Fruit fly (Drosophila melanogaster) whole organism, embryonic: ENCODE data around the gene CG4338.

Experiments used
- CG1024 ChIP-seq: fragments of 200-800 bp; sonication (Bioruptor generic); IDR thresholded peaks from 2 replicates; pipeline ENCODE4 v1.3.6; 2022; ENCODE audit warnings: missing biosample characterization, missing genetic modification characterization
- CG10274 ChIP-seq: fragments of 200-800 bp; sonication (Bioruptor generic); optimal IDR thresholded peaks from 3 replicates; lab custom pipeline; 2017; ENCODE audit warnings: missing biosample characterization, mild to moderate bottlenecking, missing genetic modification characterization
- CG10366 ChIP-seq: fragments of 200-800 bp; sonication (Bioruptor generic); IDR thresholded peaks from 2 replicates; pipeline ENCODE4 v1.3.6; 2022; ENCODE audit warnings: missing biosample characterization, missing genetic modification characterization
- CG11247 ChIP-seq: fragments of 200-800 bp; sonication (Bioruptor generic); IDR thresholded peaks from 2 replicates; pipeline ENCODE4 v1.3.6; 2022; ENCODE audit warnings: missing biosample characterization, missing genetic modification characterization
- CG11398 ChIP-seq: fragments of 200-800 bp; sonication (Bioruptor generic); optimal IDR thresholded peaks from 2 replicates; lab custom pipeline; 2016; ENCODE audit warnings: missing biosample characterization, missing genetic modification characterization
- CG11560 ChIP-seq: fragments of 200-800 bp; sonication (Bioruptor generic); IDR thresholded peaks from 3 replicates; pipeline ENCODE4 v1.3.6; 2022; ENCODE audit warnings: missing biosample characterization, missing genetic modification characterization
- CG11695 ChIP-seq: fragments of 200-800 bp; sonication (Bioruptor generic); IDR thresholded peaks from 3 replicates; pipeline ENCODE4 v1.3.6; 2022; ENCODE audit warnings: missing biosample characterization, missing genetic modification characterization
- CG12219 ChIP-seq: fragments of 200-800 bp; sonication (Bioruptor generic); optimal IDR thresholded peaks from 3 replicates; lab custom pipeline; 2018; ENCODE audit warnings: missing biosample characterization, mild to moderate bottlenecking, missing genetic modification characterization
- CG13894 ChIP-seq: fragments of 200-800 bp; sonication (Bioruptor generic); optimal IDR thresholded peaks from 3 replicates; lab custom pipeline; 2018; ENCODE audit warnings: missing biosample characterization, mild to moderate bottlenecking, missing genetic modification characterization, moderate library complexity
- CG15011 ChIP-seq: fragments of 200-800 bp; sonication (Bioruptor generic); optimal IDR thresholded peaks from 3 replicates; lab custom pipeline; 2018; ENCODE audit warnings: missing biosample characterization, mild to moderate bottlenecking, missing genetic modification characterization
- CG15479 ChIP-seq: fragments of 200-800 bp; sonication (Bioruptor generic); optimal IDR thresholded peaks from 3 replicates; lab custom pipeline; 2019; ENCODE audit warnings: missing biosample characterization, mild to moderate bottlenecking, missing genetic modification characterization, moderate library complexity
- CG1602 ChIP-seq: fragments of 200-800 bp; sonication (Bioruptor generic); optimal IDR thresholded peaks from 3 replicates; lab custom pipeline; 2016; ENCODE audit warnings: missing biosample characterization, missing genetic modification characterization
- CG17385 ChIP-seq: fragments of 200-800 bp; sonication (Bioruptor generic); optimal IDR thresholded peaks from 3 replicates; lab custom pipeline; 2018; ENCODE audit warnings: missing biosample characterization, mild to moderate bottlenecking, missing genetic modification characterization
- CG17802 ChIP-seq: fragments of 200-800 bp; sonication (Bioruptor generic); optimal IDR thresholded peaks from 2 replicates; lab custom pipeline; 2018; ENCODE audit warnings: missing biosample characterization, mild to moderate bottlenecking, missing genetic modification characterization, moderate library complexity
- CG18599 ChIP-seq: fragments of 200-800 bp; sonication (Bioruptor generic); optimal IDR thresholded peaks from 3 replicates; lab custom pipeline; 2017; ENCODE audit warnings: missing biosample characterization, missing genetic modification characterization, mild to moderate bottlenecking, moderate library complexity, missing genetic modification reagents
- CG2678 ChIP-seq: fragments of 200-800 bp; sonication (Bioruptor generic); optimal IDR thresholded peaks from 3 replicates; lab custom pipeline; 2019; ENCODE audit warnings: missing biosample characterization, mild to moderate bottlenecking, missing genetic modification characterization, moderate library complexity
- CG3163 ChIP-seq: fragments of 200-800 bp; sonication (Bioruptor generic); optimal IDR thresholded peaks from 3 replicates; lab custom pipeline; 2016; ENCODE audit warnings: missing biosample characterization, missing genetic modification characterization
- CG32772 ChIP-seq: fragments of 200-800 bp; sonication (Bioruptor generic); IDR thresholded peaks from 2 replicates; pipeline ENCODE4 v1.3.6; 2022; ENCODE audit warnings: missing biosample characterization, missing genetic modification characterization
- CG3995 ChIP-seq: fragments of 200-800 bp; sonication (Bioruptor generic); optimal IDR thresholded peaks from 3 replicates; lab custom pipeline; 2016; ENCODE audit warnings: missing biosample characterization, missing genetic modification characterization
- CG4617 ChIP-seq: fragments of 200-800 bp; sonication (Bioruptor generic); optimal IDR thresholded peaks from 3 replicates; lab custom pipeline; 2016; ENCODE audit warnings: missing biosample characterization, missing genetic modification characterization, borderline replicate concordance
- CG4730 ChIP-seq: fragments of 200-800 bp; sonication (Bioruptor generic); IDR thresholded peaks from 2 replicates; pipeline ENCODE4 v1.3.6; 2022; ENCODE audit warnings: missing biosample characterization, missing genetic modification characterization
- CG6813 ChIP-seq: fragments of 200-800 bp; sonication (Bioruptor generic); optimal IDR thresholded peaks from 2 replicates; lab custom pipeline; 2017; ENCODE audit warnings: missing biosample characterization, missing genetic modification characterization, mild to moderate bottlenecking, moderate library complexity, missing genetic modification reagents
- CG7963 ChIP-seq: fragments of 200-800 bp; sonication (Bioruptor generic); IDR thresholded peaks from 3 replicates; pipeline ENCODE4 v1.3.6; 2022; ENCODE audit warnings: missing biosample characterization, missing genetic modification characterization; ENCODE audit not compliant: partially characterized antibody
- CG9932 ChIP-seq: fragments of 200-800 bp; sonication (Bioruptor generic); IDR thresholded peaks from 2 replicates; pipeline ENCODE4 v1.3.6; 2022; ENCODE audit warnings: missing biosample characterization, missing genetic modification characterization
- D19A ChIP-seq: fragments of 200-800 bp; optimal IDR thresholded peaks from 3 replicates; lab custom pipeline; 2019; ENCODE audit warnings: missing biosample characterization, mild to moderate bottlenecking, missing genetic modification characterization, moderate library complexity
- D19B ChIP-seq: fragments of 200-800 bp; sonication (Bioruptor generic); optimal IDR thresholded peaks from 2 replicates; lab custom pipeline; 2017; ENCODE audit warnings: missing biosample characterization, mild to moderate bottlenecking, missing genetic modification characterization
- Dip3 ChIP-seq: fragments of 200-800 bp; sonication (Bioruptor generic); optimal IDR thresholded peaks from 3 replicates; lab custom pipeline; 2016; ENCODE audit warnings: missing biosample characterization, missing genetic modification characterization
- H2.0 ChIP-seq: fragments of 200-800 bp; sonication (Bioruptor generic); IDR thresholded peaks from 2 replicates; pipeline ENCODE4 v1.3.6; 2022; ENCODE audit warnings: missing biosample characterization, missing genetic modification characterization
- HLHmδ ChIP-seq: fragments of 200-800 bp; sonication (Bioruptor generic); optimal IDR thresholded peaks from 2 replicates; lab custom pipeline; 2018; ENCODE audit warnings: missing biosample characterization, mild to moderate bottlenecking, missing genetic modification characterization, moderate library complexity
- MBD-R2 ChIP-seq: fragments of 200-800 bp; sonication (Bioruptor generic); IDR thresholded peaks from 2 replicates; pipeline ENCODE4 v1.3.6; 2022; ENCODE audit warnings: missing biosample characterization, missing genetic modification characterization
- Max ChIP-seq: fragments of 200-800 bp; sonication (Bioruptor generic); optimal IDR thresholded peaks from 2 replicates; lab custom pipeline; 2016; ENCODE audit warnings: missing biosample characterization, mild to moderate bottlenecking, missing genetic modification characterization
- Poxn ChIP-seq: fragments of 200-800 bp; sonication (Bioruptor generic); IDR thresholded peaks from 2 replicates; pipeline ENCODE4 v1.3.6; 2022; ENCODE audit warnings: missing biosample characterization, missing genetic modification characterization
- Xrp1 ChIP-seq: fragments of 200-800 bp; sonication (Bioruptor generic); IDR thresholded peaks from 2 replicates; pipeline ENCODE4 v1.3.6; 2022; ENCODE audit warnings: missing biosample characterization, missing genetic modification characterization
- ato ChIP-seq: fragments of 200-800 bp; sonication (Bioruptor generic); IDR thresholded peaks from 2 replicates; pipeline ENCODE4 v1.3.6; 2022; ENCODE audit warnings: missing biosample characterization, missing genetic modification characterization; ENCODE audit not compliant: partially characterized antibody
- cas ChIP-seq: fragments of 200-800 bp; sonication (Bioruptor generic); IDR thresholded peaks from 2 replicates; pipeline ENCODE4 v1.3.6; 2022; ENCODE audit warnings: missing biosample characterization, missing genetic modification characterization
- chm ChIP-seq: fragments of 200-800 bp; sonication (Bioruptor generic); IDR thresholded peaks from 2 replicates; pipeline ENCODE4 v1.3.6; 2022; ENCODE audit warnings: missing biosample characterization, missing genetic modification characterization
- cwo ChIP-seq: fragments of 200-800 bp; sonication (Bioruptor generic); optimal IDR thresholded peaks from 3 replicates; lab custom pipeline; 2017; ENCODE audit warnings: missing biosample characterization, missing genetic modification characterization, mild to moderate bottlenecking, moderate library complexity, missing genetic modification reagents
- hbn ChIP-seq: fragments of 200-800 bp; sonication (Bioruptor generic); IDR thresholded peaks from 2 replicates; pipeline ENCODE4 v1.3.6; 2022; ENCODE audit warnings: missing biosample characterization, missing genetic modification characterization; ENCODE audit not compliant: partially characterized antibody
- her ChIP-seq: fragments of 200-800 bp; sonication (Bioruptor generic); optimal IDR thresholded peaks from 2 replicates; lab custom pipeline; 2016; ENCODE audit warnings: missing biosample characterization, missing genetic modification characterization
- ind ChIP-seq: fragments of 200-800 bp; sonication (Bioruptor generic); optimal IDR thresholded peaks from 3 replicates; lab custom pipeline; 2016; ENCODE audit warnings: missing biosample characterization, missing genetic modification characterization
- jing ChIP-seq: fragments of 200-800 bp; sonication (Bioruptor generic); optimal IDR thresholded peaks from 2 replicates; lab custom pipeline; 2018; ENCODE audit warnings: missing biosample characterization, mild to moderate bottlenecking, missing genetic modification characterization
- lilli ChIP-seq: fragments of 200-800 bp; sonication (Bioruptor generic); optimal IDR thresholded peaks from 3 replicates; lab custom pipeline; 2016; ENCODE audit warnings: missing biosample characterization, missing genetic modification characterization
- odd ChIP-seq: fragments of 200-800 bp; sonication (Bioruptor generic); optimal IDR thresholded peaks from 2 replicates; lab custom pipeline; 2017; ENCODE audit warnings: missing biosample characterization, mild to moderate bottlenecking, missing genetic modification characterization
- p53 ChIP-seq: fragments of 200-800 bp; sonication (Bioruptor generic); optimal IDR thresholded peaks from 2 replicates; lab custom pipeline; 2016; ENCODE audit warnings: missing biosample characterization, missing genetic modification characterization
- slbo ChIP-seq: fragments of 200-800 bp; sonication (Bioruptor generic); IDR thresholded peaks from 2 replicates; pipeline ENCODE4 v1.3.6; 2022; ENCODE audit warnings: missing biosample characterization, missing genetic modification characterization
- sob ChIP-seq: fragments of 200-800 bp; sonication (Bioruptor generic); IDR thresholded peaks from 2 replicates; pipeline ENCODE4 v1.3.6; 2022; ENCODE audit warnings: missing biosample characterization, missing genetic modification characterization
- trem ChIP-seq: fragments of 200-800 bp; optimal IDR thresholded peaks from 3 replicates; lab custom pipeline; 2019; ENCODE audit warnings: missing biosample characterization, mild to moderate bottlenecking, missing genetic modification characterization, moderate library complexity
- usp ChIP-seq: fragments of >200 bp; optimal IDR thresholded peaks from 2 replicates; lab custom pipeline; 2017; ENCODE audit warnings: missing biosample characterization, missing genetic modification characterization
- zen ChIP-seq: fragments of 200-800 bp; sonication (Bioruptor generic); optimal IDR thresholded peaks from 3 replicates; lab custom pipeline; 2018; ENCODE audit warnings: missing biosample characterization, mild to moderate bottlenecking, missing genetic modification characterization, moderate library complexity

The CG4338 gene

DNA sequence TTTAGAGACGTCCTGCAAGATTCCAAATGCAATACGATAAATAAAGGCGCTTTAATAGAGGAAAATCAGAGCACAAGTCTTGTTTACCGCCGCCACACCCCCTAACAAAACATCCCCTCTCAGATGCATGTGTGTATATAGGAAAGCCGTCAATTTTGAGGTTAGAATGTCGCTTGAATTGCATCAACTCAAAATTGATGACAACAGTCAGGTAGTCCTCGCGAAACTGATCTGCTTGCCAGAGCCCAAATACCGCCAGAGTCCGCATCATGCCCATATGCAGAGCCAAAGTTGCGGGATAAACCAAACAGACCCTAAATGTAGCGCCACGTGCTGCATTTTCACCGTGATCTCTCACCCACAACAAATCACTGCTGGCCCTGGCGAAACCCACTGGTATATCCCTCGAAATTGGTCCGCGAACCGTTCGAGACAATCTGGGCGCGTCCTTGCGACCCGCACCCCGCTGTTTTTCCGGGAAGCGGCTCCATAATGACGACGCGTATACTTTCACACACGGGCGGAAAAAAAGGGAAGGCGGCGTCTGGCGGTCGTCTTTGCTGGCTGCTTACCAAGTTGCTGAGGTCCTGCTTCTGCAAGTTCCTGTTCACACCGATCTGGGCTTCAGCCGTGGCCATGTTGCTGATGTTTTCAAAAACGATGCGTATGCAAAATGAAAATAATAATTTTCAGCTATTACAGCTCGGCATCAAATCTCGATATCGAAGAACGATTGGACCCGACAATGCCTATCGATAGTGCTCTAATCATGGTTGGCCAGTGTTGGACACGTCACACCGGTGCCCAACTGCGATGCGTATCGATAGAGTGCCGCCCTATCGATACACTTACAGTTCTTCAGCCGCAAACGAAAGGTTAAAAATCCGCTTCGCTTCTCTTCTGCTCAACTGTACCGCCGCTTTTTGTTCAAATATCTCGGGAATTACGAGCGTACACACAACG lies 12.3 kb upstream of the CG4338 start, which contains the start of the genes eIF2gamma and Set (continued):
- TF ChIP-seq cwo (GFP tag; lab: Kevin White, UChicago), result no peak
- no peak for TF ChIP-seq CG13894
- TF ChIP-seq CG3995, result peak; percentile 78
- TF ChIP-seq ind (GFP tag; lab: Kevin White, UChicago), result no peak
- no peak for TF ChIP-seq jing (GFP tag; lab: Kevin White, UChicago)
- TF ChIP-seq Xrp1, result no peak
- TF ChIP-seq CG1024 (GFP tag; lab: Robert Waterston, UW), result peak; percentile 39; the same call in 1 of the 2 replicates
- TF ChIP-seq H2.0, result no peak
- TF ChIP-seq hbn (GFP tag; lab: Robert Waterston, UW), result peak; percentile 97
- TF ChIP-seq usp (GFP tag; lab: Kevin White, UChicago), result no peak
- TF ChIP-seq CG10366 (GFP tag; lab: Robert Waterston, UW), result 0 out of 2 replicates have a peak, but pooled peaks have one; percentile 28
- no peak for TF ChIP-seq CG2678
- TF ChIP-seq slbo, result peak; percentile 72
- peak; percentile 28 for TF ChIP-seq her (GFP tag; lab: Kevin White, UChicago)
- TF ChIP-seq p53 (GFP tag; lab: Kevin White, UChicago), result peak; percentile 5
- TF ChIP-seq CG18599 (GFP tag; lab: Kevin White, UChicago), result no peak
- TF ChIP-seq zen, result peak; percentile 56
- peak; percentile 9 for TF ChIP-seq CG3163 (GFP tag; lab: Kevin White, UChicago)
- no peak for TF ChIP-seq CG10274 (GFP tag; lab: Kevin White, UChicago)
- no peak for TF ChIP-seq CG32772 (GFP tag; lab: Robert Waterston, UW)
- peak; percentile 87 for TF ChIP-seq CG9932
- TF ChIP-seq ato, result peak; percentile 99
- TF ChIP-seq CG15479, result peak; percentile 36
- TF ChIP-seq CG11560 (tag; lab: Robert Waterston, UW), result no peak
- no peak for TF ChIP-seq CG11398
- TF ChIP-seq D19A (tag; lab: Kevin White, UChicago), result no peak
- no peak for TF ChIP-seq CG17385
- TF ChIP-seq chm (GFP tag; lab: Robert Waterston, UW), result peak; percentile 78
- no peak for TF ChIP-seq CG11695
- peak; percentile 63 for TF ChIP-seq lilli (GFP tag; lab: Kevin White, UChicago)
- TF ChIP-seq trem (tag; lab: Kevin White, UChicago), result peak; percentile 74
- TF ChIP-seq Dip3 (GFP tag; lab: Kevin White, UChicago), result peak; percentile 59
- TF ChIP-seq CG4617 (GFP tag; lab: Kevin White, UChicago), result peak; percentile 57
- TF ChIP-seq odd (GFP tag; lab: Kevin White, UChicago), result no peak
- TF ChIP-seq CG12219 (GFP tag; lab: Kevin White, UChicago), result no peak
- peak; percentile 88 for TF ChIP-seq MBD-R2 (GFP tag; lab: Robert Waterston, UW)
- no peak for TF ChIP-seq CG4730 (GFP tag; lab: Robert Waterston, UW)
- TF ChIP-seq D19B (GFP tag; lab: Kevin White, UChicago), result no peak
- TF ChIP-seq HLHmδ (GFP tag; lab: Kevin White, UChicago), result peak; percentile 51
- TF ChIP-seq CG17802 (tag; lab: Kevin White, UChicago), result peak; percentile 24
- TF ChIP-seq Poxn (GFP tag; lab: Robert Waterston, UW), result no peak
- TF ChIP-seq CG15011 (GFP tag; lab: Kevin White, UChicago), result no peak
- no peak for TF ChIP-seq CG11247 (GFP tag; lab: Robert Waterston, UW)
- no peak for TF ChIP-seq CG6813 (GFP tag; lab: Kevin White, UChicago)
- peak; percentile 98 for TF ChIP-seq CG7963 (GFP tag; lab: Robert Waterston, UW)
- TF ChIP-seq Max (GFP tag; lab: Kevin White, UChicago), result peak; percentile 60
- TF ChIP-seq sob, result peak; percentile 82
- no peak for TF ChIP-seq CG1602 (GFP tag; lab: Kevin White, UChicago)
- TF ChIP-seq cas (GFP tag; lab: Robert Waterston, UW), result 0 out of 2 replicates have a peak, but pooled peaks have one; percentile 29
